Fruit fly (Drosophila melanogaster) whole organism, wandering third instar larva: ENCODE measurements around the gene HIP-R.

Source experiments
- Abd-B ChIP-seq: fragments of >200 bp; optimal IDR thresholded peaks from 2 replicates; lab custom pipeline; 2017; ENCODE audit warnings: missing biosample characterization, missing genetic modification characterization
- CG32264 ChIP-seq: fragments of 200-800 bp; sonication (Bioruptor generic); optimal IDR thresholded peaks from 2 replicates; lab custom pipeline; 2016; ENCODE audit warnings: missing biosample characterization, missing genetic modification characterization
- CG9705 ChIP-seq: fragments of 200-800 bp; sonication (Bioruptor generic); optimal IDR thresholded peaks from 2 replicates; lab custom pipeline; 2018; ENCODE audit warnings: missing biosample characterization, mild to moderate bottlenecking, missing genetic modification characterization
- CrebA ChIP-seq: fragments of 200-800 bp; sonication (Bioruptor generic); optimal IDR thresholded peaks from 2 replicates; lab custom pipeline; 2016; ENCODE audit warnings: missing biosample characterization, mild to moderate bottlenecking, missing genetic modification characterization, borderline replicate concordance
- Dfd ChIP-seq: fragments of >200 bp; optimal IDR thresholded peaks from 2 replicates; lab custom pipeline; 2017; ENCODE audit warnings: missing biosample characterization, missing genetic modification characterization
- Dif ChIP-seq: fragments of 200-275, 200-300 bp; sonication (Bioruptor generic); optimal IDR thresholded peaks from 2 replicates; lab custom pipeline; 2018; ENCODE audit warnings: missing biosample characterization, missing genetic modification characterization; ENCODE audit not compliant: partially characterized antibody
- GATAd ChIP-seq: sonication (Bioruptor generic); optimal IDR thresholded peaks from 2 replicates; lab custom pipeline; 2016; ENCODE audit warnings: missing biosample characterization, missing genetic modification characterization
- HLH106 ChIP-seq: fragments of 200-800 bp; optimal IDR thresholded peaks from 3 replicates; lab custom pipeline; 2019; ENCODE audit warnings: missing biosample characterization, mild to moderate bottlenecking, missing genetic modification characterization, moderate library complexity
- Hnf4 ChIP-seq: fragments of 200-800 bp; sonication (Bioruptor generic); optimal IDR thresholded peaks from 2 replicates; lab custom pipeline; 2016; ENCODE audit warnings: missing biosample characterization, mild to moderate bottlenecking, missing genetic modification characterization
- Hr78 ChIP-seq: fragments of >200 bp; optimal IDR thresholded peaks from 2 replicates; lab custom pipeline; 2017; ENCODE audit warnings: missing biosample characterization, missing genetic modification characterization
- Hr83 ChIP-seq: fragments of 200-300 bp; sonication (Bioruptor generic); optimal IDR thresholded peaks from 2 replicates; lab custom pipeline; 2016; ENCODE audit warnings: missing biosample characterization, mild to moderate bottlenecking, missing genetic modification characterization, moderate library complexity; ENCODE audit not compliant: poor library complexity, severe bottlenecking
- Jra ChIP-seq: sonication (Bioruptor generic); optimal IDR thresholded peaks from 2 replicates; lab custom pipeline; 2016; ENCODE audit warnings: missing biosample characterization, missing genetic modification characterization
- Mio ChIP-seq: sonication (Bioruptor generic); optimal IDR thresholded peaks from 2 replicates; lab custom pipeline; 2016; ENCODE audit warnings: missing biosample characterization, missing genetic modification characterization
- Myc ChIP-seq: fragments of >200 bp; optimal IDR thresholded peaks from 2 replicates; lab custom pipeline; 2017
- N ChIP-seq: fragments of >200 bp; optimal IDR thresholded peaks from 2 replicates; lab custom pipeline; 2018; ENCODE audit warnings: missing biosample characterization, missing external identifiers, missing genetic modification characterization
- OdsH ChIP-seq: fragments of 200-800 bp; sonication (Bioruptor generic); optimal IDR thresholded peaks from 2 replicates; lab custom pipeline; 2016; ENCODE audit warnings: missing biosample characterization, mild to moderate bottlenecking, missing genetic modification characterization
- Rel ChIP-seq, 2 experiments: fragments of 200-800 bp; sonication (Bioruptor generic) in 1 of 2; optimal IDR thresholded peaks; 2 replicates in 1 of 2; 3 replicates in 1 of 2; lab custom pipeline; 2016 to 2019; ENCODE audit warnings: mild to moderate bottlenecking in 2 of 2, missing biosample characterization in 2 of 2, missing genetic modification characterization in 2 of 2, moderate library complexity in 1 of 2
- Sp1 ChIP-seq: fragments of 200-800 bp; sonication (Bioruptor generic); optimal IDR thresholded peaks from 3 replicates; lab custom pipeline; 2019; ENCODE audit warnings: missing biosample characterization, mild to moderate bottlenecking, missing genetic modification characterization, moderate library complexity
- Vsx2 ChIP-seq: fragments of 200-300, 225-300 bp; sonication (Bioruptor generic); optimal IDR thresholded peaks from 2 replicates; lab custom pipeline; 2018; ENCODE audit warnings: missing biosample characterization, missing genetic modification characterization; ENCODE audit not compliant: partially characterized antibody
- br ChIP-seq: fragments of 200-800 bp; sonication (Bioruptor generic); optimal IDR thresholded peaks from 2 replicates; lab custom pipeline; 2016; ENCODE audit warnings: missing biosample characterization, missing genetic modification characterization
- brk ChIP-seq: fragments of 200-800 bp; sonication (Bioruptor generic); optimal IDR thresholded peaks from 2 replicates; lab custom pipeline; 2016; ENCODE audit warnings: missing biosample characterization, mild to moderate bottlenecking, missing genetic modification characterization
- dl ChIP-seq, 2 experiments: fragments of 175-275, 200-275 bp in 1 of 2; fragments of 200-275 bp in 1 of 2; sonication (Bioruptor generic); optimal IDR thresholded peaks; lab custom pipeline; 2018; ENCODE audit warnings: mild to moderate bottlenecking in 2 of 2, missing biosample characterization in 2 of 2, missing genetic modification characterization in 2 of 2, moderate library complexity in 2 of 2; ENCODE audit not compliant: partially characterized antibody in 2 of 2, insufficient read depth in 1 of 2
- dmrt93B ChIP-seq: fragments of 200-800 bp; sonication (Bioruptor generic); optimal IDR thresholded peaks from 2 replicates; lab custom pipeline; 2018; ENCODE audit warnings: missing biosample characterization, mild to moderate bottlenecking, missing genetic modification characterization
- dsf ChIP-seq: sonication (Bioruptor generic); optimal IDR thresholded peaks from 2 replicates; lab custom pipeline; 2016; ENCODE audit warnings: missing biosample characterization, missing genetic modification characterization, borderline replicate concordance
- ey ChIP-seq: fragments of 200-800 bp; sonication (Bioruptor generic); optimal IDR thresholded peaks from 2 replicates; lab custom pipeline; 2016; ENCODE audit warnings: missing biosample characterization, missing genetic modification characterization
- foxo ChIP-seq, 2 experiments: fragments of 200-800 bp; sonication (Bioruptor generic); optimal IDR thresholded peaks; 2 replicates in 1 of 2; 3 replicates in 1 of 2; lab custom pipeline; 2016 to 2017; ENCODE audit warnings: missing biosample characterization in 2 of 2, missing genetic modification characterization in 2 of 2
- fru ChIP-seq: fragments of 200-800 bp; sonication (Bioruptor generic); optimal IDR thresholded peaks from 3 replicates; lab custom pipeline; 2016; ENCODE audit warnings: missing biosample characterization, mild to moderate bottlenecking, missing genetic modification characterization
- h ChIP-seq: fragments of 200-800 bp; sonication (Bioruptor generic); optimal IDR thresholded peaks from 3 replicates; lab custom pipeline; 2016; ENCODE audit warnings: missing biosample characterization, mild to moderate bottlenecking, missing genetic modification characterization
- jim ChIP-seq: fragments of 175-275, 200-325 bp; sonication (Bioruptor generic); optimal IDR thresholded peaks from 2 replicates; lab custom pipeline; 2016; ENCODE audit warnings: missing biosample characterization, mild to moderate bottlenecking, missing genetic modification characterization
- lola ChIP-seq: fragments of >200 bp; optimal IDR thresholded peaks from 2 replicates; lab custom pipeline; 2017; ENCODE audit warnings: missing biosample characterization, missing genetic modification characterization
- pan ChIP-seq: fragments of >200 bp; optimal IDR thresholded peaks from 2 replicates; lab custom pipeline; 2017
- psq ChIP-seq: fragments of 200-800 bp; sonication (Bioruptor generic); optimal IDR thresholded peaks from 3 replicates; lab custom pipeline; 2017; ENCODE audit warnings: missing biosample characterization, mild to moderate bottlenecking, missing genetic modification characterization, moderate library complexity
- rgr ChIP-seq: fragments of 200-800 bp; sonication (Bioruptor generic); optimal IDR thresholded peaks from 3 replicates; lab custom pipeline; 2016; ENCODE audit warnings: missing biosample characterization, mild to moderate bottlenecking, missing genetic modification characterization
- sage ChIP-seq: fragments of 200-800 bp; sonication (Bioruptor generic); optimal IDR thresholded peaks from 2 replicates; lab custom pipeline; 2016; ENCODE audit warnings: missing biosample characterization, mild to moderate bottlenecking, missing genetic modification characterization
- sv ChIP-seq: fragments of 200-800 bp; sonication (Bioruptor generic); optimal IDR thresholded peaks from 3 replicates; lab custom pipeline; 2016; ENCODE audit warnings: missing biosample characterization, missing genetic modification characterization
- tai ChIP-seq: sonication (Bioruptor generic); optimal IDR thresholded peaks from 2 replicates; lab custom pipeline; 2016; ENCODE audit warnings: missing biosample characterization, missing genetic modification characterization
- usp ChIP-seq: fragments of >200 bp; optimal IDR thresholded peaks from 2 replicates; lab custom pipeline; 2017; ENCODE audit warnings: missing biosample characterization, missing genetic modification characterization
- woc ChIP-seq: sonication (Bioruptor generic); optimal IDR thresholded peaks from 2 replicates; lab custom pipeline; 2016; ENCODE audit warnings: missing biosample characterization, mild to moderate bottlenecking, missing genetic modification characterization

Gene HIP-R

DNA sequence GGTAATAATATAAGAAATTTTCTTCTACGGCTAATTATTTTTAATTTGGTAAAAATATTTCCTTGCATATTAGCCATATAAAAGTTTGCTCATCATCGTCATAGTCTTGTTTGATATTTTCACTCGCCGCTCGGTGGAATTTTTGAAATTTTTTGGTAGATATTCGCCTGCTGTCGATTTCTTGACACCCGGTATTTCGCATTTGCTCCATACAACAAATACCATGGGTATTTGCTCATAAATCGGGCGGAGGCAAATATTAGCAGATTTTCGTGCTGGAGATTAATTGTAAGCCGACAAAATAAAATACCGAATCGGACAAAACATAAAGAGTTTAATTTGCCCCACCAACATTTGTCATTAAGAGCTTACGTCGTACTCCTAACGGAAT lies 48.2 kb upstream of the HIP-R start:
- TF ChIP-seq HLH106 (tag; lab: Kevin White, UChicago), result no peak
- TF ChIP-seq pan (lab: Kevin White, UChicago), result no peak
- TF ChIP-seq sage, result no peak
- no peak for TF ChIP-seq N (GFP tag; lab: Kevin White, UChicago)
- no peak for TF ChIP-seq Vsx2 (GFP tag; lab: Kevin White, UChicago)
- no peak for TF ChIP-seq brk (GFP tag; lab: Kevin White, UChicago)
- no peak for TF ChIP-seq CG9705 (GFP tag; lab: Kevin White, UChicago)
- TF ChIP-seq usp (GFP tag; lab: Kevin White, UChicago), result no peak
- TF ChIP-seq OdsH (GFP tag; lab: Kevin White, UChicago), result no peak
- TF ChIP-seq Dif (GFP tag; lab: Kevin White, UChicago), result no peak
- no peak for TF ChIP-seq Hnf4 (GFP tag; lab: Kevin White, UChicago)
- no peak for TF ChIP-seq CrebA (GFP tag; lab: Kevin White, UChicago)
- TF ChIP-seq woc (GFP tag; lab: Kevin White, UChicago), result no peak
- TF ChIP-seq rgr (GFP tag; lab: Kevin White, UChicago), result no peak
- TF ChIP-seq psq (GFP tag; lab: Kevin White, UChicago), result no peak

DNA sequence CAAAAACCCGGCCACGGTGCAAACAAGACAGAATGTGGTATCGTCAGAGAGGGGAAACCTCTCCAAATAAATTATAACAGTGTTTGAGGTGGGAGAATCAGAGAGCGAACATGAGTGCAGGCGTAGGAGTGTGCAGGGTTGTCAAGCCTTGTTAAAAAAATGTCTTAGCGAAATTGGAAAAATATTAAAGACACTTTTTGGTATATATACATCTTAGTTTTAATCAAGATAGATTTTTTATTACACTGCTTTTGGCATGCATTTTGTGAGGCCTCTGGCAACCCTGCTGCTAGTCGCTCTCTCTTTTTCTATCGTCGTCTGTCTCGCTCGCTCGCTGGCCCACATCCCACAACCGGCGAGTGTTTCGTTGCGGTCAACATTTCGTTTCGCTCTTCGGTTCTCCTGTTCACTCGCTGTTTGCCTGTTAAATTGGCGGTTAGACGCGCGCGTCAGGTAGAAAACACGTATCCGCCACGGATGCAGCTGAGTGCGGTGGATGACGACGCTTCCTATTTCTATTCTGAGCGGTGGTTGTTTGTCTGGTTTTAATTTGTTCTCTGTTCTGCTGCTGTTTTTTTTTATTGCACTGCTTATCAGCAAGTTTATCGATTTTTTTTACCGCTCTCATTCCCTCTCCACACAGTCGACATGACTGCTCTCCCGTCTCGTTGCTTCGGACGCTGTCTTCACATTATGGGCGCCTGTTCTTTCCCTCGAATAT lies 47.6 kb upstream of the HIP-R start:
- peak; percentile 100 for TF ChIP-seq h (GFP tag; lab: Kevin White, UChicago)
- peak; percentile 98 for TF ChIP-seq Jra (GFP tag; lab: Kevin White, UChicago)
- peak; percentile 96 for TF ChIP-seq jim
- peak; percentile 100 for TF ChIP-seq Sp1 (GFP tag; lab: Kevin White, UChicago)
- peak; percentile 100 for TF ChIP-seq fru
- peak; percentile 100 for TF ChIP-seq CG9705 (GFP tag; lab: Kevin White, UChicago)
- TF ChIP-seq HLH106 (tag; lab: Kevin White, UChicago), result peak; percentile 100
- no peak for TF ChIP-seq pan (lab: Kevin White, UChicago)
- no peak for TF ChIP-seq usp (GFP tag; lab: Kevin White, UChicago)
- peak in 1 of 2 experiments; percentile 34 for TF ChIP-seq dl (GFP tag; optimal IDR thresholded peaks at IDR 0.05; lab: Kevin White, UChicago; ENCODE audit: insufficient read depth in 1 of 2, partially characterized antibody in 2 of 2)
- no peak for TF ChIP-seq Abd-B (GFP tag; lab: Kevin White, UChicago)
- peak; percentile 96 to 100 for TF ChIP-seq foxo (GFP tag; optimal IDR thresholded peaks at IDR 0.05; lab: Kevin White, UChicago)
- TF ChIP-seq ey, result peak; percentile 100
- peak; percentile 96 for TF ChIP-seq dsf (GFP tag; lab: Kevin White, UChicago)
- TF ChIP-seq brk (GFP tag; lab: Kevin White, UChicago), result peak; percentile 98
- peak; percentile 98 for TF ChIP-seq CG32264 (GFP tag; lab: Kevin White, UChicago)
- peak; percentile 99 for TF ChIP-seq dmrt93B (GFP tag; lab: Kevin White, UChicago)
- TF ChIP-seq sv, result peak; percentile 100
- peak; percentile 97 for TF ChIP-seq CrebA (GFP tag; lab: Kevin White, UChicago)
- TF ChIP-seq N (GFP tag; lab: Kevin White, UChicago), result no peak
- peak; percentile 98 for TF ChIP-seq tai
- peak; percentile 99 for TF ChIP-seq Hnf4 (GFP tag; lab: Kevin White, UChicago)
- TF ChIP-seq GATAd (GFP tag; lab: Kevin White, UChicago), result peak; percentile 97
- peak; percentile 98 for TF ChIP-seq sage
- TF ChIP-seq woc (GFP tag; lab: Kevin White, UChicago), result peak; percentile 99
- no peak for TF ChIP-seq Hr78 (GFP tag; lab: Kevin White, UChicago)
- peak; percentile 99 for TF ChIP-seq OdsH (GFP tag; lab: Kevin White, UChicago)
- peak; percentile 95 for TF ChIP-seq Mio (GFP tag; lab: Kevin White, UChicago)
- TF ChIP-seq Rel (GFP tag; optimal IDR thresholded peaks at IDR 0.05; lab: Kevin White, UChicago), result peak; percentile 97
- TF ChIP-seq Rel (tag; optimal IDR thresholded peaks at IDR 0.05; lab: Kevin White, UChicago), result peak; percentile 97
- TF ChIP-seq lola (GFP tag; lab: Kevin White, UChicago), result no peak
- TF ChIP-seq Myc (lab: Kevin White, UChicago), result no peak
- peak; percentile 98 for TF ChIP-seq Hr83 (GFP tag; lab: Kevin White, UChicago)
- TF ChIP-seq Vsx2 (GFP tag; lab: Kevin White, UChicago), result peak; percentile 77
- peak; percentile 100 for TF ChIP-seq rgr (GFP tag; lab: Kevin White, UChicago)
- TF ChIP-seq br, result peak; percentile 99
- no peak for TF ChIP-seq Dif (GFP tag; lab: Kevin White, UChicago)
- peak; percentile 98 for TF ChIP-seq psq (GFP tag; lab: Kevin White, UChicago)
- peak; percentile 85 for TF ChIP-seq Dfd (GFP tag; lab: Kevin White, UChicago)
